ENCODE assay signal across 3 worm cellular contexts in genomic region chrIV:11821591-11822361, ce11.
TF ChIP-seq lines count a peak whose summit lies in the region.

Gene par-5, minus strand, starts transcription at chrIV:11821924.
Gene M117.3, plus strand, starts transcription at chrIV:11822206.

TF ChIP-seq in whole organism, L1 larva, 84 proteins besides CTCF, POLR2A, EP300 and RAD21 (continued from another document and continues in another):
- TF ChIP-seq nhr-76 (tag; optimal IDR thresholded peaks at IDR 0.05; lab: Kevin White, UChicago): no peak
- peak; percentile 21 for TF ChIP-seq nhr-90 (tag; optimal IDR thresholded peaks at IDR 0.05; lab: Kevin White, UChicago; ENCODE audit: poor library complexity)
- TF ChIP-seq alr-1 (tag; optimal IDR thresholded peaks at IDR 0.05; lab: Kevin White, UChicago; ENCODE audit: borderline replicate concordance): no peak
- TF ChIP-seq nhr-47 (tag; optimal IDR thresholded peaks at IDR 0.05; lab: Kevin White, UChicago): peak; percentile 79
- TF ChIP-seq elt-2 (tag; optimal IDR thresholded peaks at IDR 0.05; lab: Kevin White, UChicago): peak; percentile 64
- TF ChIP-seq unc-30 (tag; optimal IDR thresholded peaks at IDR 0.05; lab: Kevin White, UChicago): no peak
- TF ChIP-seq unc-62 (GFP tag; optimal IDR thresholded peaks at IDR 0.05; lab: Kevin White, UChicago): no peak
- no peak for TF ChIP-seq fkh-4 (tag; optimal IDR thresholded peaks at IDR 0.05; lab: Kevin White, UChicago; ENCODE audit: borderline replicate concordance)
- TF ChIP-seq egl-27 (tag; optimal IDR thresholded peaks at IDR 0.05; lab: Kevin White, UChicago): no peak
- peak; percentile 9 for TF ChIP-seq lin-13 (GFP tag; optimal IDR thresholded peaks at IDR 0.05; lab: Kevin White, UChicago)
- peak; percentile 63 to 71 for TF ChIP-seq lin-35 (GFP tag; optimal IDR thresholded peaks at IDR 0.05; lab: Kevin White, UChicago)
- TF ChIP-seq ceh-8 (GFP tag; optimal IDR thresholded peaks at IDR 0.05; lab: Kevin White, UChicago): peak; percentile 40
- TF ChIP-seq ztf-11 (tag; optimal IDR thresholded peaks at IDR 0.05; lab: Kevin White, UChicago): peak in 1 of 2 experiments; percentile 34
- no peak for TF ChIP-seq sox-4 (tag; optimal IDR thresholded peaks at IDR 0.05; lab: Kevin White, UChicago)
- peak; percentile 72 for TF ChIP-seq swsn-7 (tag; optimal IDR thresholded peaks at IDR 0.05; lab: Kevin White, UChicago)
- TF ChIP-seq rnt-1 (tag; optimal IDR thresholded peaks at IDR 0.05; lab: Kevin White, UChicago): peak; percentile 36
- TF ChIP-seq lin-39 (tag; optimal IDR thresholded peaks at IDR 0.05; lab: Kevin White, UChicago): no peak
- peak; percentile 51 for TF ChIP-seq lir-3 (tag; optimal IDR thresholded peaks at IDR 0.05; lab: Kevin White, UChicago; ENCODE audit: poor library complexity)
- no peak for TF ChIP-seq nhr-84 (tag; optimal IDR thresholded peaks at IDR 0.05; lab: Kevin White, UChicago)
- TF ChIP-seq pqm-1 (tag; optimal IDR thresholded peaks at IDR 0.05; lab: Kevin White, UChicago): no peak
- TF ChIP-seq nhr-71 (tag; optimal IDR thresholded peaks at IDR 0.05; lab: Kevin White, UChicago): peak; percentile 83
- peak; percentile 57 for TF ChIP-seq dsc-1 (tag; optimal IDR thresholded peaks at IDR 0.05; lab: Kevin White, UChicago)
- peak; percentile 44 for TF ChIP-seq jun-1 (tag; optimal IDR thresholded peaks at IDR 0.05; lab: Kevin White, UChicago)
- TF ChIP-seq ceh-88 (GFP tag; IDR thresholded peaks at IDR 0.05; lab: Robert Waterston, UW): peak; percentile 48; the same call in 1 of the 2 replicates
- peak; percentile 42 to 76 for TF ChIP-seq lsy-2 (tag; optimal IDR thresholded peaks at IDR 0.05; lab: Kevin White, UChicago)
- TF ChIP-seq fkh-8 (tag; optimal IDR thresholded peaks at IDR 0.05; lab: Kevin White, UChicago): peak; percentile 94
- TF ChIP-seq sup-37 (GFP tag; optimal IDR thresholded peaks at IDR 0.05; lab: Kevin White, UChicago): no peak
- peak; percentile 49 to 72 (median 69) for TF ChIP-seq ceh-82 (tag; optimal IDR thresholded peaks at IDR 0.05; lab: Kevin White, UChicago)
- TF ChIP-seq F16B12.6 (tag; optimal IDR thresholded peaks at IDR 0.05; lab: Kevin White, UChicago): no peak
- peak; percentile 72 for TF ChIP-seq unc-86 (tag; optimal IDR thresholded peaks at IDR 0.05; lab: Kevin White, UChicago)
- peak; percentile 0 for TF ChIP-seq mef-2 (tag; optimal IDR thresholded peaks at IDR 0.05; lab: Kevin White, UChicago)
- peak; percentile 28 for TF ChIP-seq unc-130 (tag; optimal IDR thresholded peaks at IDR 0.05; lab: Kevin White, UChicago)
- peak; percentile 14 for TF ChIP-seq skn-1 (tag; optimal IDR thresholded peaks at IDR 0.05; lab: Kevin White, UChicago)
- peak; percentile 71 for TF ChIP-seq tbx-2 (tag; optimal IDR thresholded peaks at IDR 0.05; lab: Kevin White, UChicago)
- peak; percentile 62 for TF ChIP-seq ztf-4 (tag; optimal IDR thresholded peaks at IDR 0.05; lab: Kevin White, UChicago)
- peak; percentile 59 for TF ChIP-seq fos-1 (tag; optimal IDR thresholded peaks at IDR 0.05; lab: Kevin White, UChicago)
- no peak for TF ChIP-seq sptf-1 (tag; optimal IDR thresholded peaks at IDR 0.05; lab: Kevin White, UChicago)
- no peak for TF ChIP-seq pax-3 (tag; optimal IDR thresholded peaks at IDR 0.05; lab: Kevin White, UChicago)
- TF ChIP-seq fkh-10 (GFP tag; optimal IDR thresholded peaks at IDR 0.05; lab: Kevin White, UChicago): peak; percentile 70
- TF ChIP-seq irx-1 (tag; optimal IDR thresholded peaks at IDR 0.05; lab: Kevin White, UChicago): peak; percentile 31
- no peak for TF ChIP-seq elt-3 (tag; optimal IDR thresholded peaks at IDR 0.05; lab: Kevin White, UChicago)
- TF ChIP-seq mep-1 (tag; optimal IDR thresholded peaks at IDR 0.05; lab: Kevin White, UChicago): peak; percentile 58
- no peak for TF ChIP-seq vab-15 (tag; optimal IDR thresholded peaks at IDR 0.05; lab: Kevin White, UChicago)
- no peak for TF ChIP-seq C04F5.9 (tag; optimal IDR thresholded peaks at IDR 0.05; lab: Kevin White, UChicago)

TF ChIP-seq in whole organism, L3 larva, 47 proteins besides CTCF, POLR2A, EP300 and RAD21 (continued from another document):
- TF ChIP-seq nhr-28 (tag; optimal IDR thresholded peaks at IDR 0.05; lab: Kevin White, UChicago): no peak
- no peak for TF ChIP-seq nhr-67 (tag; optimal IDR thresholded peaks at IDR 0.05; lab: Kevin White, UChicago)
- no peak for TF ChIP-seq fos-1 (tag; optimal IDR thresholded peaks at IDR 0.05; lab: Kevin White, UChicago)
- peak; percentile 20 for TF ChIP-seq ama-1 (optimal IDR thresholded peaks at IDR 0.05; lab: Kevin White, UChicago)
- TF ChIP-seq skn-1 (tag; optimal IDR thresholded peaks at IDR 0.05; lab: Kevin White, UChicago): no peak
- TF ChIP-seq eor-1 (tag; optimal IDR thresholded peaks at IDR 0.05; lab: Kevin White, UChicago): no peak
- TF ChIP-seq elt-3 (tag; optimal IDR thresholded peaks at IDR 0.05; lab: Kevin White, UChicago): no peak
- TF ChIP-seq R02D3.7 (tag; optimal IDR thresholded peaks at IDR 0.05; lab: Kevin White, UChicago): no peak
- TF ChIP-seq elt-2 (tag; optimal IDR thresholded peaks at IDR 0.05; lab: Kevin White, UChicago): peak; percentile 80
- TF ChIP-seq mdl-1 (tag; optimal IDR thresholded peaks at IDR 0.05; lab: Kevin White, UChicago): peak; percentile 51
- no peak for TF ChIP-seq ceh-16 (tag; optimal IDR thresholded peaks at IDR 0.05; lab: Kevin White, UChicago)
- TF ChIP-seq pha-4 (tag; optimal IDR thresholded peaks at IDR 0.05; lab: Kevin White, UChicago): peak; percentile 61
- TF ChIP-seq ceh-28 (tag; optimal IDR thresholded peaks at IDR 0.05; lab: Kevin White, UChicago): peak; percentile 77
- TF ChIP-seq jun-1 (tag; optimal IDR thresholded peaks at IDR 0.05; lab: Kevin White, UChicago): peak; percentile 67
- TF ChIP-seq unc-62 (GFP tag; optimal IDR thresholded peaks at IDR 0.05; lab: Kevin White, UChicago): peak; percentile 19
- TF ChIP-seq nhr-237 (tag; optimal IDR thresholded peaks at IDR 0.05; lab: Kevin White, UChicago): no peak
- TF ChIP-seq unc-39 (tag; optimal IDR thresholded peaks at IDR 0.05; lab: Kevin White, UChicago): no peak
- TF ChIP-seq sea-2 (GFP tag; optimal IDR thresholded peaks at IDR 0.05; lab: Kevin White, UChicago): peak; percentile 77
- TF ChIP-seq nhr-43 (tag; optimal IDR thresholded peaks at IDR 0.05; lab: Kevin White, UChicago; ENCODE audit: poor library complexity, severe bottlenecking): no peak
- TF ChIP-seq nhr-12 (tag; optimal IDR thresholded peaks at IDR 0.05; lab: Kevin White, UChicago): no peak
- peak; percentile 61 for TF ChIP-seq lin-39 (tag; optimal IDR thresholded peaks at IDR 0.05; lab: Kevin White, UChicago)
- TF ChIP-seq lsy-12 (tag; optimal IDR thresholded peaks at IDR 0.05; lab: Kevin White, UChicago): peak; percentile 50
- peak; percentile 65 for TF ChIP-seq lin-15B (tag; optimal IDR thresholded peaks at IDR 0.05; lab: Kevin White, UChicago)
TF ChIP-seq in whole organism, L3 larva: peak in this region for 17.

TF ChIP-seq in whole organism, young adult, 124 proteins besides CTCF, POLR2A, EP300 and RAD21 (continued from another document and continues in another):
- TF ChIP-seq lsy-27 (tag; optimal IDR thresholded peaks at IDR 0.05; lab: Kevin White, UChicago; ENCODE audit: borderline replicate concordance, insufficient read depth) (no peak), zim-3 (tag; optimal IDR thresholded peaks at IDR 0.05; lab: Kevin White, UChicago) (no peak), snpc-1.1 (tag; optimal IDR thresholded peaks at IDR 0.05; lab: Kevin White, UChicago; ENCODE audit: insufficient read depth) (no peak), attf-5 (GFP tag; optimal IDR thresholded peaks at IDR 0.05; lab: Kevin White, UChicago) (peak; percentile 88), ets-4 (GFP tag; optimal IDR thresholded peaks at IDR 0.05; lab: Kevin White, UChicago) (peak; percentile 5), madf-3 (GFP tag; IDR thresholded peaks at IDR 0.05; lab: Robert Waterston, UW) (no peak; the same call in 1 of the 2 replicates), B0035.1 (tag; optimal IDR thresholded peaks at IDR 0.05; lab: Kevin White, UChicago) (no peak), mes-4 (tag; optimal IDR thresholded peaks at IDR 0.05; lab: Kevin White, UChicago) (no peak), tbp1 (GFP tag; optimal IDR thresholded peaks at IDR 0.05; lab: Kevin White, UChicago) (peak; percentile 65), rec-8 (tag; optimal IDR thresholded peaks at IDR 0.05; lab: Kevin White, UChicago) (no peak), xnd-1 (tag; optimal IDR thresholded peaks at IDR 0.05; lab: Kevin White, UChicago) (no peak), F55B11.4 (tag; optimal IDR thresholded peaks at IDR 0.05; lab: Kevin White, UChicago; ENCODE audit: borderline replicate concordance, insufficient read depth) (no peak), sptf-2 (GFP tag; optimal IDR thresholded peaks at IDR 0.05; lab: Kevin White, UChicago) (no peak), madf-6 (GFP tag; IDR thresholded peaks at IDR 0.05; lab: Robert Waterston, UW) (peak; percentile 29; the same call in 1 of the 2 replicates), nhr-120 (GFP tag; IDR thresholded peaks at IDR 0.05; lab: Robert Waterston, UW) (no peak), mel-28 (tag; optimal IDR thresholded peaks at IDR 0.05; lab: Kevin White, UChicago; ENCODE audit: borderline replicate concordance) (no peak), Y53F4B.3 (GFP tag; IDR thresholded peaks at IDR 0.05; lab: Robert Waterston, UW) (no peak), ztf-6 (GFP tag; IDR thresholded peaks at IDR 0.05; lab: Robert Waterston, UW) (no peak), F57A8.1 (GFP tag; optimal IDR thresholded peaks at IDR 0.05; lab: Kevin White, UChicago) (no peak), hsf-1 (GFP tag; IDR thresholded peaks at IDR 0.05; lab: Robert Waterston, UW) (peak; percentile 76), let-607 (tag; optimal IDR thresholded peaks at IDR 0.05; lab: Kevin White, UChicago) (peak; percentile 36 to 39), let-526 (GFP tag; IDR thresholded peaks at IDR 0.05; lab: Robert Waterston, UW) (no peak), athp-1 (tag; optimal IDR thresholded peaks at IDR 0.05; lab: Kevin White, UChicago) (peak; percentile 70), aptf-3 (GFP tag; IDR thresholded peaks at IDR 0.05; lab: Robert Waterston, UW) (no peak), unc-130 (GFP tag; optimal IDR thresholded peaks at IDR 0.05; lab: Kevin White, UChicago) (no peak), egl-44 (GFP tag; IDR thresholded peaks at IDR 0.05; lab: Robert Waterston, UW) (peak; percentile 90), akir-1 (GFP tag; optimal IDR thresholded peaks at IDR 0.05; lab: Kevin White, UChicago) (no peak), dpl-1 (GFP tag; optimal IDR thresholded peaks at IDR 0.05; lab: Kevin White, UChicago) (no peak), rcor-1 (GFP tag; IDR thresholded peaks at IDR 0.05; lab: Robert Waterston, UW) (peak; percentile 57), nhr-27 (tag; optimal IDR thresholded peaks at IDR 0.05; lab: Kevin White, UChicago) (no peak), ztf-3 (GFP tag; optimal IDR thresholded peaks at IDR 0.05; lab: Kevin White, UChicago) (peak; percentile 35), D2030.7 (GFP tag; IDR thresholded peaks at IDR 0.05; lab: Robert Waterston, UW) (peak; percentile 11; the same call in 1 of the 2 replicates), nfyb-1 (GFP tag; IDR thresholded peaks at IDR 0.05; lab: Robert Waterston, UW) (peak; percentile 90), F37B4.10 (GFP tag; IDR thresholded peaks at IDR 0.05; lab: Robert Waterston, UW) (no peak), pbrm-1 (GFP tag; IDR thresholded peaks at IDR 0.05; lab: Robert Waterston, UW) (peak; percentile 67; the same call in 1 of the 2 replicates), aptf-2 (GFP tag; conservative IDR thresholded peaks at IDR 0.05; lab: Robert Waterston, UW) (no peak), F39B2.1 (GFP tag; IDR thresholded peaks at IDR 0.05; lab: Robert Waterston, UW) (no peak), F52B5.7 (tag; optimal IDR thresholded peaks at IDR 0.05; lab: Kevin White, UChicago) (peak; percentile 26), hlh-12 (tag; optimal IDR thresholded peaks at IDR 0.05; lab: Kevin White, UChicago) (no peak), hmg-1.2 (GFP tag; IDR thresholded peaks at IDR 0.05; lab: Robert Waterston, UW) (peak; percentile 62; the same call in 1 of the 2 replicates), tlf-1 (GFP tag; optimal IDR thresholded peaks at IDR 0.05; lab: Kevin White, UChicago) (peak; percentile 21), egl-18 (GFP tag; IDR thresholded peaks at IDR 0.05; lab: Robert Waterston, UW) (0 out of 2 replicates have a peak, but pooled peaks have one; percentile 22), efl-1 (GFP tag; optimal IDR thresholded peaks at IDR 0.05; lab: Kevin White, UChicago) (no peak), bed-2 (GFP tag; IDR thresholded peaks at IDR 0.05; lab: Robert Waterston, UW) (no peak), ztf-22 (GFP tag; optimal IDR thresholded peaks at IDR 0.05; lab: Kevin White, UChicago) (peak; percentile 16), ceh-91 (GFP tag; IDR thresholded peaks at IDR 0.05; lab: Robert Waterston, UW) (no peak), nfya-1 (tag; optimal IDR thresholded peaks at IDR 0.05; lab: Kevin White, UChicago; ENCODE audit: borderline replicate concordance, insufficient read depth) (no peak), sea-2 (GFP tag; IDR thresholded peaks at IDR 0.05; lab: Robert Waterston, UW) (0 out of 2 replicates have a peak, but pooled peaks have one; percentile 26), Y67H2A.10 (GFP tag; conservative IDR thresholded peaks at IDR 0.05; lab: Robert Waterston, UW) (no peak; the same call in 1 of the 2 replicates), pha-4 (tag; optimal IDR thresholded peaks at IDR 0.05; lab: Kevin White, UChicago) (no peak), lin-54 (GFP tag; optimal IDR thresholded peaks at IDR 0.05; lab: Kevin White, UChicago) (peak; percentile 68), F49E8.2 (tag; optimal IDR thresholded peaks at IDR 0.05; lab: Kevin White, UChicago; ENCODE audit: insufficient read depth) (no peak), lin-26 (GFP tag; IDR thresholded peaks at IDR 0.05; lab: Robert Waterston, UW) (peak; percentile 68; the same call in 1 of the 2 replicates), ceh-58 (GFP tag; IDR thresholded peaks at IDR 0.05; lab: Robert Waterston, UW) (no peak), nhr-179 (tag; optimal IDR thresholded peaks at IDR 0.05; lab: Kevin White, UChicago) (no peak), atf-7 (tag; optimal IDR thresholded peaks at IDR 0.05; lab: Kevin White, UChicago) (peak; percentile 69), C17E4.6 (GFP tag; IDR thresholded peaks at IDR 0.05; lab: Robert Waterston, UW) (peak; percentile 45; the same call in 1 of the 2 replicates), nhr-80 (tag; optimal IDR thresholded peaks at IDR 0.05; lab: Kevin White, UChicago) (peak; percentile 92), tbx-9 (tag; optimal IDR thresholded peaks at IDR 0.05; lab: Kevin White, UChicago; ENCODE audit: borderline replicate concordance) (no peak), K12H6.12 (tag; optimal IDR thresholded peaks at IDR 0.05; lab: Kevin White, UChicago) (peak; percentile 76), B0261.1 (tag; optimal IDR thresholded peaks at IDR 0.05; lab: Kevin White, UChicago) (no peak), gei-17 (GFP tag; optimal IDR thresholded peaks at IDR 0.05; lab: Kevin White, UChicago) (no peak), egrh-3 (GFP tag; IDR thresholded peaks at IDR 0.05; lab: Robert Waterston, UW) (no peak), cebp-1 (GFP tag; IDR thresholded peaks at IDR 0.05; lab: Robert Waterston, UW) (peak; percentile 75), cebp-1 (tag; optimal IDR thresholded peaks at IDR 0.05; lab: Kevin White, UChicago) (peak; percentile 89), B0336.3 (GFP tag; IDR thresholded peaks at IDR 0.05; lab: Robert Waterston, UW) (peak; percentile 74; the same call in 1 of the 2 replicates), lsl-1 (GFP tag; optimal IDR thresholded peaks at IDR 0.05; lab: Kevin White, UChicago) (no peak), ceh-100 (GFP tag; IDR thresholded peaks at IDR 0.05; lab: Robert Waterston, UW) (peak; percentile 35; the same call in 1 of the 2 replicates), K11D2.4 (GFP tag; IDR thresholded peaks at IDR 0.05; lab: Robert Waterston, UW) (peak; percentile 65), ztf-28 (GFP tag; IDR thresholded peaks at IDR 0.05; lab: Robert Waterston, UW) (no peak), T07F8.4 (tag; optimal IDR thresholded peaks at IDR 0.05; lab: Kevin White, UChicago) (peak; percentile 73), lir-1 (GFP tag; conservative IDR thresholded peaks at IDR 0.05; lab: Robert Waterston, UW) (peak; percentile 51; the same call in 1 of the 2 replicates)
